Fruit fly (Drosophila melanogaster) whole organism, wandering third instar larva: ENCODE results near the gene Alp10.

Source experiments
- CrebA ChIP-seq: fragments of 200-800 bp; sonication (Bioruptor generic); optimal IDR thresholded peaks from 2 replicates; lab custom pipeline; 2016; ENCODE audit warnings: missing biosample characterization, mild to moderate bottlenecking, missing genetic modification characterization, borderline replicate concordance
- Hr83 ChIP-seq: fragments of 200-300 bp; sonication (Bioruptor generic); optimal IDR thresholded peaks from 2 replicates; lab custom pipeline; 2016; ENCODE audit warnings: missing biosample characterization, mild to moderate bottlenecking, missing genetic modification characterization, moderate library complexity; ENCODE audit not compliant: poor library complexity, severe bottlenecking
- Myc ChIP-seq: fragments of >200 bp; optimal IDR thresholded peaks from 2 replicates; lab custom pipeline; 2017
- br ChIP-seq: fragments of 200-800 bp; sonication (Bioruptor generic); optimal IDR thresholded peaks from 2 replicates; lab custom pipeline; 2016; ENCODE audit warnings: missing biosample characterization, missing genetic modification characterization
- fru ChIP-seq: fragments of 200-800 bp; sonication (Bioruptor generic); optimal IDR thresholded peaks from 3 replicates; lab custom pipeline; 2016; ENCODE audit warnings: missing biosample characterization, mild to moderate bottlenecking, missing genetic modification characterization
- psq ChIP-seq: fragments of 200-800 bp; sonication (Bioruptor generic); optimal IDR thresholded peaks from 3 replicates; lab custom pipeline; 2017; ENCODE audit warnings: missing biosample characterization, mild to moderate bottlenecking, missing genetic modification characterization, moderate library complexity
- rgr ChIP-seq: fragments of 200-800 bp; sonication (Bioruptor generic); optimal IDR thresholded peaks from 3 replicates; lab custom pipeline; 2016; ENCODE audit warnings: missing biosample characterization, mild to moderate bottlenecking, missing genetic modification characterization

DNA sequence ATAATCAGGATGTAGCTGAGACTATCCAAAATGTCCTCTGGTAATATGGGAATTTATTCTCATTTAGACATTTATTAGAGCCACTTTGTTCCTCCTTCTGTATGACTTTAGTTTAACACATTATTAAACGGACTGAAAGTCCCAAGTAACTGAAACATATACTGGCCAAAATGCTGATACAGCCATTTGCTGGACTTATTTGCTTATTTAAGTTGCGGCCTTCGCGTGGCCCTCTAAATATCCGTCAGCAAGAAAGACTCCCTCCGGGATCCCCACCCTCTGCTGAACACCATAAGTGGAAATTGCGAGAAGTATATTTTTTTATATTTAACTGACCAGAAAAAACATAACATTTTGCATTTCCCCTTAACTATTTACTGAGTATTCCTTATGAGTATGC, 2.6 kb downstream of the Alp10 start, which contains the start of gene spo:
- TF ChIP-seq CrebA (GFP tag; lab: Kevin White, UChicago): no peak
- no peak for TF ChIP-seq Myc
- TF ChIP-seq rgr (GFP tag; lab: Kevin White, UChicago): no peak
- TF ChIP-seq psq: no peak
- TF ChIP-seq fru: no peak
- TF ChIP-seq br: no peak
- TF ChIP-seq Hr83 (GFP tag; lab: Kevin White, UChicago): no peak
